Worm (Caenorhabditis elegans) whole organism, L4 larva: ENCODE results near the gene gsr-1.

Experiments
- Y48G9A.11 ChIP-seq: fragments of 200-800 bp; sonication (Bioruptor generic); IDR thresholded peaks from 2 replicates; pipeline ENCODE4 v1.3.6; 2022; ENCODE audit warnings: missing genetic modification reagents, missing genetic modification characterization, missing compliant biosample characterization
- ZK546.5 ChIP-seq, 2 experiments: sonication (generic microtip); optimal IDR thresholded peaks; 2 replicates each; lab custom pipeline; 2017; ENCODE audit warnings: missing biosample characterization in 2 of 2, missing genetic modification characterization in 2 of 2
- egl-27 ChIP-seq: sonication (generic microtip); optimal IDR thresholded peaks from 3 replicates; lab custom pipeline; 2017; ENCODE audit warnings: missing biosample characterization, missing genetic modification reagents, missing genetic modification characterization
- lin-15B ChIP-seq: fragments of 150-350 bp; sonication (generic microtip); optimal IDR thresholded peaks from 3 replicates; lab custom pipeline; 2014; ENCODE audit warnings: missing biosample characterization, missing genetic modification characterization
- lsy-2 ChIP-seq, 2 experiments: fragments of 150-350 bp in 1 of 2; sonication (generic microtip) in 1 of 2; optimal IDR thresholded peaks; 2 replicates each; lab custom pipeline; 2014 to 2017; ENCODE audit warnings: missing biosample characterization in 2 of 2, missing genetic modification characterization in 2 of 2
- nhr-11 ChIP-seq: fragments of 150-350 bp; optimal IDR thresholded peaks from 2 replicates; lab custom pipeline; 2014; ENCODE audit warnings: missing biosample characterization, missing genetic modification characterization
- nhr-76 ChIP-seq: fragments of 150-350 bp; optimal IDR thresholded peaks from 2 replicates; lab custom pipeline; 2014; ENCODE audit warnings: missing biosample characterization, missing genetic modification characterization
- nhr-77 ChIP-seq: fragments of 150-350 bp; optimal IDR thresholded peaks from 2 replicates; lab custom pipeline; 2014; ENCODE audit warnings: missing biosample characterization, missing genetic modification characterization
- pqm-1 ChIP-seq: sonication (generic microtip); optimal IDR thresholded peaks from 2 replicates; lab custom pipeline; 2017; ENCODE audit warnings: missing biosample characterization, missing genetic modification characterization

DNA sequence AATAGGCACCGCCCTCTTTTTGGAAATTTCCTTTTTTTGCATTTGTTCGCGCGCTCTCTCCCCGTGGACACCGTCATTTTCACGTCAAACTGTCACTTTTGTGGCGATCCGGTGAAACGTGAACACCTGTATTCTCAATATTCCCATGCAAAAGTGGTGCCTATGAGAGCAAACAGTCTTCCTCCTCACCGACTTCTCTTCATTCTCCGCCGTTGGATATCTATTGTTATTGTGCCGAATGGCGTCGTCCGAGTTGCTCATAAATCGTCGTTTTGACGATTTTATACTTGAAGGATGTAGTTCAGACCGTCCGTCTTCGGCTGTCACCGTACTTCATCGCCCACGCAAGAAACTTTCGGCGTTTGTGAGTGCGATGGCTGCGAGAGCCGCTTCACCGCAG lies 14.9 kb upstream of the gsr-1 start, which contains the start of gene rilp-1:
- no peak for TF ChIP-seq lsy-2 (tag; optimal IDR thresholded peaks at IDR 0.05; lab: Kevin White, UChicago)
- no peak for TF ChIP-seq nhr-76 (tag; lab: Kevin White, UChicago)
- TF ChIP-seq egl-27 = no peak
- no peak for TF ChIP-seq pqm-1
- TF ChIP-seq nhr-77 = no peak
- no peak for TF ChIP-seq lin-15B (tag; lab: Kevin White, UChicago)
- TF ChIP-seq nhr-11 (tag; lab: Kevin White, UChicago) = no peak
- TF ChIP-seq Y48G9A.11 (GFP tag; lab: Robert Waterston, UW) = no peak
- TF ChIP-seq ZK546.5 (tag; optimal IDR thresholded peaks at IDR 0.05; lab: Kevin White, UChicago) = no peak
